Worm (Caenorhabditis elegans) whole organism, late embryonic: ENCODE data around the gene C54F6.20.

Experiments used
- ama-1 ChIP-seq: fragments of 150-350 bp; optimal IDR thresholded peaks from 2 replicates; lab custom pipeline; 2014
- ceh-18 ChIP-seq: sonication (generic microtip); optimal IDR thresholded peaks from 2 replicates; lab custom pipeline; 2016; ENCODE audit warnings: missing genetic modification characterization, missing compliant biosample characterization
- che-1 ChIP-seq: sonication (generic microtip); optimal IDR thresholded peaks from 2 replicates; lab custom pipeline; 2016; ENCODE audit warnings: mild to moderate bottlenecking, missing genetic modification characterization, missing compliant biosample characterization
- dmd-4 ChIP-seq: sonication (generic microtip); optimal IDR thresholded peaks from 2 replicates; lab custom pipeline; 2016; ENCODE audit warnings: borderline replicate concordance, missing genetic modification characterization, missing compliant biosample characterization
- elt-2 ChIP-seq: sonication (generic microtip); optimal IDR thresholded peaks from 2 replicates; lab custom pipeline; 2016; ENCODE audit warnings: missing genetic modification reagents, missing genetic modification characterization, missing compliant biosample characterization
- ets-4 ChIP-seq: sonication (generic microtip); optimal IDR thresholded peaks from 2 replicates; lab custom pipeline; 2016; ENCODE audit warnings: missing genetic modification characterization, missing compliant biosample characterization
- lin-11 ChIP-seq: fragments of 200-800 bp; sonication (Bioruptor generic); optimal IDR thresholded peaks from 2 replicates; lab custom pipeline; 2018; ENCODE audit warnings: mild to moderate bottlenecking, missing genetic modification characterization, missing compliant biosample characterization
- nhr-11 ChIP-seq: fragments of 150-350 bp; optimal IDR thresholded peaks from 2 replicates; lab custom pipeline; 2014; ENCODE audit warnings: missing biosample characterization, missing genetic modification characterization
- tbx-7 ChIP-seq: sonication (generic microtip); optimal IDR thresholded peaks from 2 replicates; lab custom pipeline; 2016; ENCODE audit warnings: missing genotype, missing genetic modification characterization, missing compliant biosample characterization
- unc-55 ChIP-seq: sonication (generic microtip); optimal IDR thresholded peaks from 2 replicates; lab custom pipeline; 2017; ENCODE audit warnings: missing biosample characterization, missing genetic modification reagents, missing genetic modification characterization
- unc-86 ChIP-seq: sonication (generic microtip); optimal IDR thresholded peaks from 2 replicates; lab custom pipeline; 2016; ENCODE audit warnings: missing genetic modification characterization, missing compliant biosample characterization

ce11 chrV:7504271-7504670 lies 20.3 kb upstream of the C54F6.20 start, which contains the start of gene srh-229:
- no peak for TF ChIP-seq dmd-4 (tag; lab: Kevin White, UChicago)
- no peak for TF ChIP-seq nhr-11 (tag; lab: Kevin White, UChicago)
- no peak for TF ChIP-seq che-1 (tag; lab: Kevin White, UChicago)
- no peak for TF ChIP-seq ama-1
- TF ChIP-seq tbx-7: no peak
- no peak for TF ChIP-seq unc-55 (GFP tag; lab: Kevin White, UChicago)
- no peak for TF ChIP-seq ceh-18 (tag; lab: Kevin White, UChicago)
- TF ChIP-seq elt-2 (tag; lab: Kevin White, UChicago): no peak
- TF ChIP-seq lin-11 (tag; lab: Kevin White, UChicago): no peak
- TF ChIP-seq unc-86: no peak
- TF ChIP-seq ets-4 (tag; lab: Kevin White, UChicago): no peak
